Worm (Caenorhabditis elegans) whole organism, young adult: ENCODE data around the gene Y50D7A.8.

Source experiments
- D2030.7 ChIP-seq: fragments of 200-800 bp; sonication (Bioruptor generic); IDR thresholded peaks from 2 replicates; pipeline ENCODE4 v1.3.6; 2022; ENCODE audit warnings: missing genetic modification reagents, missing genetic modification characterization, missing compliant biosample characterization
- F49E8.2 ChIP-seq: sonication (generic microtip); optimal IDR thresholded peaks from 3 replicates; lab custom pipeline; 2017; ENCODE audit warnings: missing genetic modification characterization, mild to moderate bottlenecking, missing compliant biosample characterization, antibody characterized with exemption, moderate library complexity; ENCODE audit not compliant: insufficient read depth
- K12H6.12 ChIP-seq: fragments of 200-800 bp; sonication (Bioruptor generic); optimal IDR thresholded peaks from 2 replicates; lab custom pipeline; 2018; ENCODE audit warnings: mild to moderate bottlenecking, missing genetic modification characterization, missing compliant biosample characterization
- bed-2 ChIP-seq: fragments of 200-800 bp; sonication (Bioruptor generic); IDR thresholded peaks from 2 replicates; pipeline ENCODE4 v1.3.6; 2022; ENCODE audit warnings: missing genetic modification reagents, missing genetic modification characterization, missing compliant biosample characterization
- dpl-1 ChIP-seq: fragments of 150-350 bp; optimal IDR thresholded peaks from 2 replicates; lab custom pipeline; 2014; ENCODE audit warnings: missing biosample characterization, missing genetic modification reagents, missing genetic modification characterization
- lin-35 ChIP-seq, 3 experiments: fragments of 150-350 bp in 2 of 3; sonication (generic microtip) in 1 of 3; optimal IDR thresholded peaks; 2 replicates each; lab custom pipeline; 2014 to 2018; ENCODE audit warnings: missing biosample characterization in 3 of 3, missing genetic modification characterization in 3 of 3, missing genetic modification reagents in 3 of 3
- nfya-1 ChIP-seq: sonication (generic microtip); optimal IDR thresholded peaks from 2 replicates; lab custom pipeline; 2017; ENCODE audit warnings: antibody characterized with exemption, missing compliant biosample characterization, missing genetic modification characterization, borderline replicate concordance; ENCODE audit not compliant: insufficient read depth
- nfya-2 ChIP-seq: fragments of 200-800 bp; sonication (Bioruptor generic); IDR thresholded peaks from 2 replicates; pipeline ENCODE4 v1.3.6; 2022; ENCODE audit warnings: missing genetic modification reagents, missing genetic modification characterization, missing compliant biosample characterization
- nhr-90 ChIP-seq: sonication (generic microtip); optimal IDR thresholded peaks from 2 replicates; lab custom pipeline; 2016; ENCODE audit warnings: missing genotype, mild to moderate bottlenecking, missing genetic modification characterization, missing compliant biosample characterization
- pha-4 ChIP-seq: fragments of 150-350 bp; sonication (generic microtip); optimal IDR thresholded peaks from 2 replicates; lab custom pipeline; 2014; ENCODE audit warnings: missing biosample characterization, missing genetic modification reagents, missing genetic modification characterization
- snpc-4 ChIP-seq, 5 experiments: fragments of 150-350 bp in 1 of 5; sonication (generic microtip) in 4 of 5; optimal IDR thresholded peaks; 2 replicates each; lab custom pipeline; 2014 to 2018; ENCODE audit warnings: missing genetic modification characterization in 5 of 5, missing biosample characterization in 3 of 5, antibody characterized with exemption in 2 of 5, mild to moderate bottlenecking in 2 of 5, missing compliant biosample characterization in 2 of 5, missing genotype in 2 of 5, moderate library complexity in 2 of 5, missing genetic modification reagents in 1 of 5
- unc-130 ChIP-seq: sonication (generic microtip); optimal IDR thresholded peaks from 2 replicates; lab custom pipeline; 2016; ENCODE audit warnings: missing genetic modification reagents, missing genetic modification characterization, missing compliant biosample characterization

- TF ChIP-seq nhr-90 (tag; lab: Kevin White, UChicago) (no peak), pha-4 (tag; lab: Kevin White, UChicago) (no peak), snpc-4 (GFP tag; optimal IDR thresholded peaks at IDR 0.05; lab: Kevin White, UChicago) (no peak), snpc-4 (tag; optimal IDR thresholded peaks at IDR 0.05; lab: Kevin White, UChicago) (no peak), F49E8.2 (tag; lab: Kevin White, UChicago) (no peak), lin-35 (GFP tag; optimal IDR thresholded peaks at IDR 0.05; lab: Kevin White, UChicago) (no peak), unc-130 (GFP tag; lab: Kevin White, UChicago) (no peak), D2030.7 (GFP tag; lab: Robert Waterston, UW) (no peak), nfya-1 (tag; lab: Kevin White, UChicago) (no peak), dpl-1 (GFP tag; lab: Kevin White, UChicago) (no peak), nfya-2 (GFP tag; lab: Robert Waterston, UW) (no peak), K12H6.12 (tag; lab: Kevin White, UChicago) (no peak), bed-2 (GFP tag; lab: Robert Waterston, UW) (no peak)
These were observed 59.2 kb downstream of the Y50D7A.8 start, which contains the start of gene taco-1 for ce11 chrIII:283817-284216.
